Fruit fly (Drosophila melanogaster) S2 (cell line): ENCODE data around the gene CG43051.

Experiments
- CG8478 ChIP-seq: fragments of >200 bp; optimal IDR thresholded peaks from 2 replicates; lab custom pipeline; 2018
- CTCF ChIP-seq, 2 experiments: fragments of >200 bp; optimal IDR thresholded peaks; 2 replicates each; lab custom pipeline; 2018

Gene CG43051

DNA sequence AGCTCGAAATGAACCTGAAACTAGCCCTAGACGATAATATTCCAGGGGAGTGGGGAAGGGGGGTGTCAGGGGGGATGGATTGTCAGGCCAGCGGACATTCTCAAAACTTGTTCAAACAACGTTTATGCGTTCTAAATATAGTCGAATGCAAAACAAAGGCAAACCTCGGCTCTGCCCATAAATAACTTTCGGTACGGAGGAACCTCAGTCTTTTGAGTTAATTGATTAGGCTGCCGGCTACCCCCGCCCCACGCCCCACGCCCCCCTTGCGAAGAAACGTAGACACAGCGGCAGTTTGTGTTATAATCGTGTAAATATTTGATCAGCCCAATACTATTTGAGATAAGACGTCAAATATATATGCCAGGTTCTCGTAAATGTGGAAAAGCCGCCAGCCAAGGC is 27.9 kb downstream of the CG43051 start:
- TF ChIP-seq CG8478 (lab: Kevin White, UChicago) (no peak), CTCF (optimal IDR thresholded peaks at IDR 0.05; lab: Kevin White, UChicago) (no peak)

DNA sequence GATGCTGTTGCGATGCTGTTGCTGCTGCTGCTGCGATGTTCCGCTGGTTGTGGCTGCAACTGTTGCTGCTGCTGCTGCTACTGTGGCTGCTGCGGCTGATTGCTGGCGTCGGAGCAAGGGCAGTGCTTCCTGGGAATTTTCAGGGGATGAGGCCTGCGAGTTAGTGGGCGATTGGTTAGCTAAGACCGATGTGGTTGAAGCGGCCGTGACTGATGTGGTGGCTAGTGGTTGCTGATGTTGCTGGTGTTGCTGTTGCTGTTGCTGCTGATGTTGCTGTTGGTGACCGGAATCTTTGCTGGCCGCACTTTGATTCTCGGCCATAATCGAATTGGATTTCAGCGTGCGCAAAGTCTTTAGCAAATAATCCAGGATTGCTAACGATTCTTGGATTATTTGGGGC is 31.6 kb downstream of the CG43051 start:
- TF ChIP-seq CTCF (optimal IDR thresholded peaks at IDR 0.05; lab: Kevin White, UChicago) (no peak), CG8478 (lab: Kevin White, UChicago) (no peak)

DNA sequence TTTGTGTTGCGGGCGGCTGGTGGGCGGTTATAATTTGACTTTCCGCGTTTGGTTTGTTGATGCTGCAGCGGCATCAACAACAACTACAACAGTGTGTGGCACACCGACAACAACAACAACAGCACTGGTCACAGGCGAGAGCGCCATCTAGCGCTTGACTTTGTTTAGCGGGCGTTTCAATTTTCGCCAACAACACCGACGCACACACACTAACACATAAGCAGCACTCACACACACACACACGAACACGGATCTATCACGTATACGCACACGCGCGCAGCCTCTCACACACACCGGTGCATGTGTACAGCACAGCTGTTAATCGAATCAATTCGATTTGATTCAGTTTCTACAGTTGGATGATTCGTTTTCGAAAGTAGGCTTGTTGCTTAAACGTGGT is 32.5 kb downstream of the CG43051 start:
- TF ChIP-seq CTCF (optimal IDR thresholded peaks at IDR 0.05; lab: Kevin White, UChicago) = peak; percentile 84 to 91
- TF ChIP-seq CG8478 (lab: Kevin White, UChicago) = no peak

DNA sequence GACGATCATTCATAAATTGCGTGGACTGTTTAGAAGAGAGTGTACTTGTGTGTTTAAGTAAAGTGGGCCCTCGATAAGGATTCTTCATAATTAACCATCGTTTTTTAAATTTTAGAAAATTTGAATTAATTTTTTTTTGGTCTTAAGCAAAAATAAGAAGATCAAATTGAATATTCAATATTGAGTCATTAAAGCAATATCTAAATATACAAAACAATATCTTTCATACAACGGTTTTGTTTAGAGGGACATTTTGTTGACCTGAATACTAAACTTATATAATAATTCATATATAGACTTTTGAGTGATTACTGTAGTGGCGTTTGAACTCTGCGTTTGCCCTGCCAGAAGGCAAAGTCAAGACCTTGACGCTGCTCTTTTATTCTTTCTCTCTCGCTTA is 34.3 kb downstream of the CG43051 start:
- TF ChIP-seq CG8478 (lab: Kevin White, UChicago) (no peak), CTCF (optimal IDR thresholded peaks at IDR 0.05; lab: Kevin White, UChicago) (no peak)

- TF ChIP-seq CTCF (optimal IDR thresholded peaks at IDR 0.05; lab: Kevin White, UChicago) (no peak), CG8478 (lab: Kevin White, UChicago) (no peak)
Observed at dm6 chr2L:12543107-12543615, 35.4 kb downstream of the CG43051 start.

DNA sequence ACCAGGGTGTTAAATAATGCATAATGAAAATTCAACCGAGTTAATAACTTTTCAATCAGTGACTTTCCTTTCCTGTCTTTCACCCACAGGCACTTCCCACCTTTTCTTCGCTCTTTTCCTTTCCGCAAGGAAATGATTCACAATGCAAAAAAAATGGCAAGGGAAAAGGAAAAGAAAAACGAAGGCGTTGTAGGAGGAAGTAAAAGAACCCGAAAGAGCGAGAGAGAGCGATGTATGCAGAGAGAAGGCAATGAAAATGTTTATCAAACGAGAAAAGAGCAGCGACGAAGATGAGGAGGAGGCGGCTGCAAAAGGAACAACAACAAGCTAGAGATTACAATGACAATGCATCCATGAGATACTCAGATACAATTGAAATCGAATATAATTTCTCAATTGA is 36.1 kb downstream of the CG43051 start:
- no peak for TF ChIP-seq CTCF (optimal IDR thresholded peaks at IDR 0.05; lab: Kevin White, UChicago)
- no peak for TF ChIP-seq CG8478 (lab: Kevin White, UChicago)

dm6 chr2L:12545335-12546025 is 37.7 kb downstream of the CG43051 start:
- no peak for TF ChIP-seq CG8478 (lab: Kevin White, UChicago)
- no peak for TF ChIP-seq CTCF (optimal IDR thresholded peaks at IDR 0.05; lab: Kevin White, UChicago)

- TF ChIP-seq CTCF (optimal IDR thresholded peaks at IDR 0.05; lab: Kevin White, UChicago) = peak in 1 of 2 experiments; percentile 50
- TF ChIP-seq CG8478 (lab: Kevin White, UChicago) = no peak
Observed at dm6 chr2L:12546043-12546942, 38.6 kb downstream of the CG43051 start, which contains the start of gene bun. Gene bun, minus strand, starts transcription at chr2L:12546611.

DNA sequence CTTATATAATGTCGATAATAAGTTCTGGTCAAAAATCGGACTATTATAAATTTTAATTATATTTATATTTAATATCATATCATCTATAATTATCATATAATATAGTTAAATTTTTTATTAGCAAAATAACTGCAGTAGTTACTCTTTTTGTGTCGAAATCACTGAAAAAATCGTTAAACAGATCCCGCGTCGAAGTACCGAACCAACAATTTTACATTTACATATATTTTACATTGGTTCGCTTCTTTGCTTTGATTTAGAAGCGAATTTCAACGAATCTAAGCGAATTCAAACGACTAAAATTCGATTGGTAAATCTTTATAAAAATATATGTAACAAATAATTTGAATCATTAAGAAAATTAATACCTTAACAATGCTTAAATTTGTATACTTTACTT is 39.2 kb downstream of the CG43051 start:
- no peak for TF ChIP-seq CG8478 (lab: Kevin White, UChicago)
- TF ChIP-seq CTCF (optimal IDR thresholded peaks at IDR 0.05; lab: Kevin White, UChicago) = peak in 1 of 2 experiments; percentile 46

dm6 chr2L:12548355-12548754 is 40.6 kb downstream of the CG43051 start:
- TF ChIP-seq CTCF (optimal IDR thresholded peaks at IDR 0.05; lab: Kevin White, UChicago) (no peak), CG8478 (lab: Kevin White, UChicago) (no peak)

dm6 chr2L:12548944-12549343 is 41.2 kb downstream of the CG43051 start:
- TF ChIP-seq CG8478 (lab: Kevin White, UChicago) (no peak), CTCF (optimal IDR thresholded peaks at IDR 0.05; lab: Kevin White, UChicago) (no peak)
